Fruit fly (Drosophila melanogaster) whole organism, embryonic: ENCODE results near the gene Ilp6.

ENCODE experiments used
- Antp ChIP-seq: fragments of 200-800 bp; sonication (Bioruptor generic); optimal IDR thresholded peaks from 3 replicates; lab custom pipeline; 2016; ENCODE audit warnings: missing biosample characterization, missing genetic modification characterization
- Awh ChIP-seq: fragments of 200-800 bp; sonication (Bioruptor generic); IDR thresholded peaks from 2 replicates; pipeline ENCODE4, ENCODE4 v1.3.6; 2022; ENCODE audit warnings: missing biosample characterization, missing genetic modification characterization
- BEAF-32 ChIP-seq: fragments of 200-800 bp; sonication (Bioruptor generic); optimal IDR thresholded peaks from 3 replicates; lab custom pipeline; 2017; ENCODE audit warnings: missing biosample characterization, missing genetic modification characterization, mild to moderate bottlenecking, moderate library complexity, missing genetic modification reagents
- CG10321 ChIP-seq: fragments of 200-800 bp; sonication (Bioruptor generic); IDR thresholded peaks from 2 replicates; pipeline ENCODE4 v1.3.6; 2022; ENCODE audit warnings: missing biosample characterization, missing genetic modification characterization
- CG11398 ChIP-seq: fragments of 200-800 bp; sonication (Bioruptor generic); optimal IDR thresholded peaks from 2 replicates; lab custom pipeline; 2016; ENCODE audit warnings: missing biosample characterization, missing genetic modification characterization
- CG14860 ChIP-seq: fragments of 200-800 bp; sonication (Bioruptor generic); IDR thresholded peaks from 3 replicates; pipeline ENCODE4 v1.3.6; 2022; ENCODE audit warnings: missing biosample characterization, missing genetic modification characterization; ENCODE audit not compliant: partially characterized antibody
- CG15601 ChIP-seq: fragments of 200-800 bp; sonication (Bioruptor generic); optimal IDR thresholded peaks from 3 replicates; lab custom pipeline; 2019; ENCODE audit warnings: missing biosample characterization, mild to moderate bottlenecking, missing genetic modification characterization, moderate library complexity
- CG17385 ChIP-seq: fragments of 200-800 bp; sonication (Bioruptor generic); optimal IDR thresholded peaks from 3 replicates; lab custom pipeline; 2018; ENCODE audit warnings: missing biosample characterization, mild to moderate bottlenecking, missing genetic modification characterization
- CG1792 ChIP-seq: fragments of 200-800 bp; sonication (Bioruptor generic); optimal IDR thresholded peaks from 2 replicates; lab custom pipeline; 2016; ENCODE audit warnings: missing biosample characterization, missing genetic modification characterization
- CG1832 ChIP-seq: fragments of 200-800 bp; sonication (Bioruptor generic); optimal IDR thresholded peaks from 2 replicates; lab custom pipeline; 2017; ENCODE audit warnings: missing biosample characterization, mild to moderate bottlenecking, missing genetic modification characterization, inconsistent platforms
- CG2678 ChIP-seq: fragments of 200-800 bp; sonication (Bioruptor generic); optimal IDR thresholded peaks from 3 replicates; lab custom pipeline; 2019; ENCODE audit warnings: missing biosample characterization, mild to moderate bottlenecking, missing genetic modification characterization, moderate library complexity
- CG3163 ChIP-seq: fragments of 200-800 bp; sonication (Bioruptor generic); optimal IDR thresholded peaks from 3 replicates; lab custom pipeline; 2016; ENCODE audit warnings: missing biosample characterization, missing genetic modification characterization
- CG3995 ChIP-seq: fragments of 200-800 bp; sonication (Bioruptor generic); optimal IDR thresholded peaks from 3 replicates; lab custom pipeline; 2016; ENCODE audit warnings: missing biosample characterization, missing genetic modification characterization
- CG7556 ChIP-seq: fragments of 200-800 bp; sonication (Bioruptor generic); optimal IDR thresholded peaks from 2 replicates; lab custom pipeline; 2017; ENCODE audit warnings: missing biosample characterization, mild to moderate bottlenecking, missing genetic modification characterization
- CG7839 ChIP-seq: fragments of 200-800 bp; sonication (Bioruptor generic); optimal IDR thresholded peaks from 3 replicates; lab custom pipeline; 2018; ENCODE audit warnings: missing biosample characterization, mild to moderate bottlenecking, missing genetic modification characterization, moderate library complexity
- Camta ChIP-seq: fragments of 200-800 bp; sonication (Bioruptor generic); optimal IDR thresholded peaks from 2 replicates; lab custom pipeline; 2016; ENCODE audit warnings: missing biosample characterization, missing genetic modification characterization
- Chrac-16 ChIP-seq: fragments of 200-800 bp; sonication (Bioruptor generic); optimal IDR thresholded peaks from 3 replicates; lab custom pipeline; 2016; ENCODE audit warnings: missing biosample characterization, missing genetic modification characterization
- Dad ChIP-seq: fragments of 200-800 bp; sonication (Bioruptor generic); optimal IDR thresholded peaks from 3 replicates; lab custom pipeline; 2016; ENCODE audit warnings: missing biosample characterization, missing genetic modification characterization
- Drgx ChIP-seq: fragments of 200-800 bp; sonication (Bioruptor generic); IDR thresholded peaks from 2 replicates; pipeline ENCODE4 v1.3.6; 2022; ENCODE audit warnings: missing biosample characterization, missing genetic modification characterization
- Fer1 ChIP-seq: fragments of 200-800 bp; sonication (Bioruptor generic); optimal IDR thresholded peaks from 2 replicates; lab custom pipeline; 2017; ENCODE audit warnings: missing biosample characterization, mild to moderate bottlenecking, missing genetic modification characterization
- HLHmδ ChIP-seq: fragments of 200-800 bp; sonication (Bioruptor generic); optimal IDR thresholded peaks from 2 replicates; lab custom pipeline; 2018; ENCODE audit warnings: missing biosample characterization, mild to moderate bottlenecking, missing genetic modification characterization, moderate library complexity
- Mrtf ChIP-seq: fragments of 200-800 bp; sonication (Bioruptor generic); IDR thresholded peaks from 3 replicates; pipeline ENCODE4 v1.3.6; 2022; ENCODE audit warnings: missing biosample characterization, missing genetic modification characterization
- NfI ChIP-seq: fragments of 200-800 bp; sonication (Bioruptor generic); optimal IDR thresholded peaks from 3 replicates; lab custom pipeline; 2018; ENCODE audit warnings: missing biosample characterization, mild to moderate bottlenecking, missing genetic modification characterization, moderate library complexity
- Opbp ChIP-seq: fragments of 200-800 bp; sonication (Bioruptor generic); IDR thresholded peaks from 3 replicates; pipeline ENCODE4 v1.3.6; 2022; ENCODE audit warnings: missing biosample characterization, missing genetic modification characterization; ENCODE audit not compliant: partially characterized antibody
- Rfx ChIP-seq: fragments of 200-800 bp; sonication (Bioruptor generic); IDR thresholded peaks from 2 replicates; pipeline ENCODE4 v1.3.6; 2022; ENCODE audit warnings: missing biosample characterization, missing genetic modification characterization
- aop ChIP-seq: fragments of 200-800 bp; sonication (Bioruptor generic); IDR thresholded peaks from 2 replicates; pipeline ENCODE4 v1.3.6; 2022; ENCODE audit warnings: missing biosample characterization, missing genetic modification characterization
- bsh ChIP-seq, 2 experiments: fragments of 200-800 bp; sonication (Bioruptor generic); optimal IDR thresholded peaks; 2 replicates each; lab custom pipeline; 2017 to 2018; ENCODE audit warnings: mild to moderate bottlenecking in 2 of 2, missing biosample characterization in 2 of 2, missing genetic modification characterization in 2 of 2, moderate library complexity in 1 of 2
- cg ChIP-seq: fragments of 200-800 bp; sonication (Bioruptor generic); optimal IDR thresholded peaks from 3 replicates; lab custom pipeline; 2019; ENCODE audit warnings: missing biosample characterization, mild to moderate bottlenecking, missing genetic modification characterization, moderate library complexity
- ci ChIP-seq: fragments of 200-800 bp; sonication (Bioruptor generic); IDR thresholded peaks from 3 replicates; pipeline ENCODE4 v1.3.6; 2022; ENCODE audit warnings: missing biosample characterization, missing genetic modification characterization
- cwo ChIP-seq: fragments of 200-800 bp; sonication (Bioruptor generic); optimal IDR thresholded peaks from 3 replicates; lab custom pipeline; 2017; ENCODE audit warnings: missing biosample characterization, missing genetic modification characterization, mild to moderate bottlenecking, moderate library complexity, missing genetic modification reagents
- dati ChIP-seq: fragments of 200-800 bp; sonication (Bioruptor generic); IDR thresholded peaks from 2 replicates; pipeline ENCODE4 v1.3.6; 2022; ENCODE audit warnings: missing biosample characterization, missing genetic modification characterization
- esg ChIP-seq: fragments of 200-800 bp; sonication (Bioruptor generic); conservative IDR thresholded peaks from 2 replicates; pipeline ENCODE4 v1.3.6; 2022; ENCODE audit warnings: missing biosample characterization, missing genetic modification characterization
- eve ChIP-seq, 2 experiments: fragments of >200 bp; optimal IDR thresholded peaks; 2 replicates each; lab custom pipeline; 2017; ENCODE audit warnings: missing biosample characterization in 2 of 2, missing genetic modification characterization in 2 of 2
- gce ChIP-seq: fragments of 200-800 bp; sonication (Bioruptor generic); IDR thresholded peaks from 3 replicates; pipeline ENCODE4 v1.3.6; 2022; ENCODE audit warnings: missing biosample characterization, missing genetic modification characterization
- grau ChIP-seq: fragments of 200-800 bp; optimal IDR thresholded peaks from 3 replicates; lab custom pipeline; 2019; ENCODE audit warnings: missing biosample characterization, mild to moderate bottlenecking, missing genetic modification characterization, moderate library complexity
- h ChIP-seq: fragments of >200 bp; optimal IDR thresholded peaks from 2 replicates; lab custom pipeline; 2017
- ham ChIP-seq: fragments of 200-800 bp; sonication (Bioruptor generic); IDR thresholded peaks from 2 replicates; pipeline ENCODE4 v1.3.6; 2022; ENCODE audit warnings: missing biosample characterization, missing genetic modification characterization
- inv ChIP-seq: fragments of 200-800 bp; sonication (Bioruptor generic); IDR thresholded peaks from 2 replicates; pipeline ENCODE4 v1.3.6; 2022; ENCODE audit warnings: missing biosample characterization, missing genetic modification characterization; ENCODE audit not compliant: partially characterized antibody
- lbe ChIP-seq: fragments of 200-800 bp; sonication (Bioruptor generic); optimal IDR thresholded peaks from 2 replicates; lab custom pipeline; 2016; ENCODE audit warnings: missing biosample characterization, mild to moderate bottlenecking, missing genetic modification characterization
- lola ChIP-seq, 3 experiments: fragments of >200 bp in 2 of 3; fragments of 200-800 bp in 1 of 3; sonication (Bioruptor generic) in 1 of 3; optimal IDR thresholded peaks; 2 replicates each; lab custom pipeline; 2017 to 2019; ENCODE audit warnings: missing biosample characterization in 3 of 3, missing genetic modification characterization in 3 of 3, mild to moderate bottlenecking in 1 of 3, moderate library complexity in 1 of 3
- nerfin-2 ChIP-seq: fragments of 200-800 bp; sonication (Bioruptor generic); IDR thresholded peaks from 2 replicates; pipeline ENCODE4 v1.3.6; 2022; ENCODE audit warnings: missing biosample characterization, missing genetic modification characterization; ENCODE audit not compliant: partially characterized antibody
- nom ChIP-seq: fragments of 200-800 bp; sonication (Bioruptor generic); optimal IDR thresholded peaks from 2 replicates; lab custom pipeline; 2017; ENCODE audit warnings: missing biosample characterization, missing genetic modification characterization, mild to moderate bottlenecking, moderate library complexity, missing genetic modification reagents
- otp ChIP-seq: fragments of 200-800 bp; sonication (Bioruptor generic); IDR thresholded peaks from 3 replicates; pipeline ENCODE4, ENCODE4 v1.3.6; 2022; ENCODE audit warnings: missing biosample characterization, missing genetic modification characterization
- sd ChIP-seq: fragments of 200-800 bp; sonication (Bioruptor generic); optimal IDR thresholded peaks from 3 replicates; lab custom pipeline; 2018; ENCODE audit warnings: missing biosample characterization, mild to moderate bottlenecking, missing genetic modification characterization, moderate library complexity
- sens ChIP-seq: fragments of 200-800 bp; sonication (Bioruptor generic); peaks from one replicate; lab custom pipeline; 2016; ENCODE audit warnings: missing biosample characterization, missing genetic modification characterization
- twi ChIP-seq: fragments of 200-800 bp; optimal IDR thresholded peaks from 2 replicates; lab custom pipeline; 2019; ENCODE audit warnings: missing biosample characterization, mild to moderate bottlenecking, missing genetic modification characterization, moderate library complexity
- yki ChIP-seq: fragments of >200 bp; optimal IDR thresholded peaks from 3 replicates; lab custom pipeline; 2018
- zfh2 ChIP-seq: fragments of 200-800 bp; sonication (Bioruptor generic); optimal IDR thresholded peaks from 2 replicates; lab custom pipeline; 2016; ENCODE audit warnings: missing biosample characterization, missing genetic modification characterization

Ilp6 gene

dm6 chrX:2334556-2335137, at the start of gene Ilp6:
TSS of gene Ilp6 (minus strand) at chrX:2334658.
- peak; percentile 80 for TF ChIP-seq sens (GFP tag; lab: Kevin White, UChicago)
- peak; percentile 15 for TF ChIP-seq twi (tag; lab: Kevin White, UChicago)
- TF ChIP-seq CG3163: no peak
- TF ChIP-seq lbe (GFP tag; lab: Kevin White, UChicago): peak; percentile 34
- TF ChIP-seq bsh (GFP tag; optimal IDR thresholded peaks at IDR 0.05; lab: Kevin White, UChicago): peak in 1 of 2 experiments; percentile 58
- TF ChIP-seq Chrac-16 (GFP tag; lab: Kevin White, UChicago): no peak
- peak; percentile 92 for TF ChIP-seq nom (GFP tag; lab: Kevin White, UChicago)
- no peak for TF ChIP-seq Rfx (GFP tag; lab: Robert Waterston, UW)
- peak; percentile 55 for TF ChIP-seq CG1832 (GFP tag; lab: Kevin White, UChicago)
- TF ChIP-seq CG10321 (GFP tag; lab: Robert Waterston, UW): peak; percentile 54
- TF ChIP-seq Drgx (GFP tag; lab: Robert Waterston, UW): peak; percentile 37; the same call in 1 of the 2 replicates

- TF ChIP-seq zfh2 (GFP tag; lab: Kevin White, UChicago) (no peak), CG15601 (peak; percentile 64), dati (GFP tag; lab: Robert Waterston, UW) (no peak), h (lab: Kevin White, UChicago) (no peak), CG1792 (no peak), Antp (GFP tag; lab: Kevin White, UChicago) (no peak), CG7556 (GFP tag; lab: Kevin White, UChicago) (no peak), ci (GFP tag; lab: Robert Waterston, UW) (no peak), esg (no peak), BEAF-32 (GFP tag; lab: Kevin White, UChicago) (peak; percentile 14), CG3995 (GFP tag; lab: Kevin White, UChicago) (no peak), Dad (GFP tag; lab: Kevin White, UChicago) (no peak), cg (GFP tag; lab: Kevin White, UChicago) (peak; percentile 74), CG7839 (tag; lab: Kevin White, UChicago) (no peak), otp (no peak), aop (GFP tag; lab: Robert Waterston, UW) (no peak), Mrtf (GFP tag; lab: Robert Waterston, UW) (no peak), HLHmδ (GFP tag; lab: Kevin White, UChicago) (peak; percentile 71), yki (no peak), lbe (GFP tag; lab: Kevin White, UChicago) (no peak), NfI (GFP tag; lab: Kevin White, UChicago) (no peak), CG11398 (GFP tag; lab: Kevin White, UChicago) (no peak), grau (tag; lab: Kevin White, UChicago) (no peak), ham (no peak), cwo (no peak), Opbp (0 out of 3 replicates have a peak, but pooled peaks have one; percentile 16), gce (GFP tag; lab: Robert Waterston, UW) (no peak), Fer1 (GFP tag; lab: Kevin White, UChicago) (no peak), Camta (GFP tag; lab: Kevin White, UChicago) (no peak), CG2678 (tag; lab: Kevin White, UChicago) (no peak), CG14860 (GFP tag; lab: Robert Waterston, UW) (no peak), Awh (GFP tag; lab: Robert Waterston, UW) (no peak), nerfin-2 (no peak), lola (GFP tag; optimal IDR thresholded peaks at IDR 0.05; lab: Kevin White, UChicago) (no peak), inv (no peak), sd (tag; lab: Kevin White, UChicago) (no peak), eve (GFP tag; optimal IDR thresholded peaks at IDR 0.05; lab: Kevin White, UChicago) (no peak), CG17385 (GFP tag; lab: Kevin White, UChicago) (no peak)
Observed at dm6 chrX:2383121-2383848, 48.8 kb upstream of the Ilp6 start.
